Fruit fly (Drosophila melanogaster): ENCODE data around the gene CG11841.

Gene CG11841

DNA sequence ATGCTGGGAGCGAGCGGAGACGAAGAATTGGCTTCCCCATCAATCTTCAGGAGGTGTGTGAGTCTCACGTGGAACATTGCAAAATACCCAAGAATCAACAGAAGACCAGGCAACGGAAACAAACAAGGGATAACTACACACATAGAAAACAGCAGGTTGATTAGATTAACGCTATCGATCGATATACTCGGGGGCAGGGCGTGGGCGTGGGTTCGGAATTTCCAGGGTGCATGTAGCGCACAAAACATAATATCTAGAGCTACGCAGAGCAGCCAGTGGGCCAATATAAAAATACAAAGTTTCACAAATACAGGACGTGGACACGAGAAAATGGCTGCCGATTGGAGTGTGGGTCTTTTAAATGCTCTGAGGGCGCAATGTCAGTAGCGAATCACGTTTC, 8.5 kb downstream of the CG11841 start (continued):
- TF ChIP-seq CG34376 (GFP tag; optimal IDR thresholded peaks at IDR 0.05) (peak; percentile 5), CG8765 (GFP tag; IDR thresholded peaks at IDR 0.05) (no peak), CG32772 (GFP tag; IDR thresholded peaks at IDR 0.05) (no peak), CG11085 (GFP tag; IDR thresholded peaks at IDR 0.05) (no peak), CG15514 (GFP tag; optimal IDR thresholded peaks at IDR 0.05) (no peak)

DNA sequence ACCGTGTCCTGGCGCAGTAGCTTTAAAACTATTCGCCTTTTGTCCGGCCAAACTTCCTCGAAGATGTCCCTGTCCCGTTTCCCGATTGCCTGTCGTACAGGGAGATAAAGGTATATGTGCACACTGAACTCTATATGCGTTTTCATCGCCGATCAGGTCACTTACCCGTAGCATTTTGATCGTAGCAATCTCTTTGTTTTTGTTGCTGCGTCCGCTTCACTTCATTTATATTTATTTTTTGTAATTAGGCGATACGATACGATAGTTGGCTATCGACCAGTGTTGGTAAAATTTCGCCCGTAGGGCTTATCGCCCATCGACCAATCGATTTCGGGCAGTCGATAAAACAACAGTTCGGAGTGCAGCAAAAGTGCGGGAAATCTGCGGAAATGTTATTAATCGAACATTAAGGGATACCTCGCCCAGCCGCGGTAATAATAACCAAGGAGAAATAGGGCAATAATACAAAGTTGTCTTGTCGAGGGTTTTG, 11.9 kb downstream of the CG11841 start, which contains the start of the genes Cul5 and Bicra:
Gene Cul5 (minus strand): TSS at position 259 of the 490 bp plus-strand sequence.
Gene Bicra (plus strand): TSS at position 324 of the 490 bp plus-strand sequence.
- TF ChIP-seq ftz-f1 (GFP tag; optimal IDR thresholded peaks at IDR 0.05) (peak; percentile 1), Kr (GFP tag; optimal IDR thresholded peaks at IDR 0.05) (no peak), corto (GFP tag; optimal IDR thresholded peaks at IDR 0.05) (peak; percentile 67), exex (tag; optimal IDR thresholded peaks at IDR 0.05) (peak; percentile 37), CG4360 (GFP tag; IDR thresholded peaks at IDR 0.05) (peak; percentile 48; the same call in 1 of the 2 replicates), Sox102F (GFP tag; optimal IDR thresholded peaks at IDR 0.05) (no peak), CG34376 (GFP tag; optimal IDR thresholded peaks at IDR 0.05) (peak; percentile 35), Fer3 (tag; optimal IDR thresholded peaks at IDR 0.05) (no peak), CG8765 (GFP tag; IDR thresholded peaks at IDR 0.05) (no peak), abd-A (tag; optimal IDR thresholded peaks at IDR 0.05) (no peak), CG11093 (GFP tag; IDR thresholded peaks at IDR 0.05) (no peak), CG16813 (GFP tag; IDR thresholded peaks at IDR 0.05; ENCODE audit: partially characterized antibody) (peak; percentile 90), CG13287 (GFP tag; IDR thresholded peaks at IDR 0.05; ENCODE audit: partially characterized antibody) (no peak), Med (GFP tag) (peak; percentile 87), lbe (GFP tag; optimal IDR thresholded peaks at IDR 0.05) (peak; percentile 54), CG12071 (GFP tag; optimal IDR thresholded peaks at IDR 0.05) (no peak), CG8359 (GFP tag; optimal IDR thresholded peaks at IDR 0.05; ENCODE audit: borderline replicate concordance) (no peak), CG4617 (GFP tag; optimal IDR thresholded peaks at IDR 0.05; ENCODE audit: borderline replicate concordance) (peak; percentile 98), CG10654 (GFP tag; optimal IDR thresholded peaks at IDR 0.05) (no peak), slbo (GFP tag; IDR thresholded peaks at IDR 0.05) (no peak), mld (GFP tag; IDR thresholded peaks at IDR 0.05; ENCODE audit: partially characterized antibody) (peak; percentile 88; the same call in 2 of the 3 replicates), Ptx1 (GFP tag; IDR thresholded peaks at IDR 0.05) (no peak), Mes4 (GFP tag; optimal IDR thresholded peaks at IDR 0.05) (no peak), CG14860 (GFP tag; IDR thresholded peaks at IDR 0.05; ENCODE audit: partially characterized antibody) (peak; percentile 91), cg (GFP tag; optimal IDR thresholded peaks at IDR 0.05) (no peak), CG10209 (GFP tag; optimal IDR thresholded peaks at IDR 0.05) (no peak), knrl (GFP tag; IDR thresholded peaks at IDR 0.05; ENCODE audit: partially characterized antibody) (peak; percentile 84; the same call in 2 of the 3 replicates), Atf6 (GFP tag; IDR thresholded peaks at IDR 0.05) (no peak), YL-1 (GFP tag; optimal IDR thresholded peaks at IDR 0.05) (peak; percentile 91), br (optimal IDR thresholded peaks at IDR 0.05) (no peak), klu (GFP tag; IDR thresholded peaks at IDR 0.05) (no peak), CG18599 (GFP tag; optimal IDR thresholded peaks at IDR 0.05) (no peak), tap (tag; optimal IDR thresholded peaks at IDR 0.05) (no peak), dpn (GFP tag; optimal IDR thresholded peaks at IDR 0.05) (peak in 1 of 2 experiments; percentile 5), ash1 (GFP tag; optimal IDR thresholded peaks at IDR 0.05) (no peak), zfh2 (GFP tag; optimal IDR thresholded peaks at IDR 0.05) (peak; percentile 2), inv (GFP tag; IDR thresholded peaks at IDR 0.05; ENCODE audit: partially characterized antibody) (peak; percentile 86; the same call in 1 of the 2 replicates), CG15514 (GFP tag; optimal IDR thresholded peaks at IDR 0.05) (peak; percentile 32), CG10267 (tag; optimal IDR thresholded peaks at IDR 0.05) (peak; percentile 96), CG10321 (GFP tag; IDR thresholded peaks at IDR 0.05) (no peak), Doc3 (GFP tag; IDR thresholded peaks at IDR 0.05; ENCODE audit: partially characterized antibody) (peak; percentile 81; the same call in 2 of the 3 replicates), hkb (optimal IDR thresholded peaks at IDR 0.05) (peak; percentile 59), hkb (GFP tag; IDR thresholded peaks at IDR 0.05) (no peak), MTF-1 (GFP tag; optimal IDR thresholded peaks at IDR 0.05; ENCODE audit: borderline replicate concordance) (no peak), tin (GFP tag; optimal IDR thresholded peaks at IDR 0.05) (no peak)
